Worm (Caenorhabditis elegans): ENCODE data around the gene dnj-24.
A peak's percentile ranks its signal among the peaks of the same experiment; 100 is the strongest.

The dnj-24 gene

DNA sequence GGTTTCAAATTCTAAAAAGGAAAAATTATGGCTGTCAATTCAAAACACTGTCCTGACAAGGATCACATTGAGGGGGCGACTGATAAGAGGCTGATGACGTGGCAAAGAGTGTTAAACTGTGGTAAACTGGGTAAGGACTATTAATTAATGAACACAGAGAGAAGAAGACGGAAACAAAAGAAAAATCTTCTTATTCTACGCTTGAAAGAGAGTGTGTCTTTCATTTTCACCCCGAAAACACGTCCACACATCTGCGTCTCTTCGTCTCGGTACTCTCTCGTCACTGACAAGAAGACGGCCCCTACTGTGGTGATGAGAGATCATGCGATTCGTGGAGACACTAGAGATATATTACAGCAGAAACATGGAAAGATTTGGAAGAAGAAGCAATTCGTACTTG is 2.5 kb downstream of the dnj-24 start (continued):
- TF ChIP-seq zag-1 (tag; optimal IDR thresholded peaks at IDR 0.05) (no peak), arid-1 (GFP tag; conservative IDR thresholded peaks at IDR 0.05) (no peak), R02D3.7 (tag; optimal IDR thresholded peaks at IDR 0.05) (no peak), mep-1 (tag; optimal IDR thresholded peaks at IDR 0.05) (peak; percentile 64), snpc-1.2 (GFP tag; IDR thresholded peaks at IDR 0.05) (no peak), dmd-6 (GFP tag; IDR thresholded peaks at IDR 0.05) (peak; percentile 71), D1046.2 (GFP tag; IDR thresholded peaks at IDR 0.05) (no peak), spr-3 (GFP tag; optimal IDR thresholded peaks at IDR 0.05) (no peak), tra-1 (GFP tag; IDR thresholded peaks at IDR 0.05) (no peak), ztf-7 (tag; optimal IDR thresholded peaks at IDR 0.05) (no peak), saeg-2 (GFP tag; IDR thresholded peaks at IDR 0.05) (no peak), lim-7 (GFP tag; IDR thresholded peaks at IDR 0.05) (no peak), ceh-82 (tag; optimal IDR thresholded peaks at IDR 0.05) (no peak), ceh-20 (GFP tag; IDR thresholded peaks at IDR 0.05) (no peak), F10B5.3 (tag; optimal IDR thresholded peaks at IDR 0.05) (no peak), lir-3 (tag; optimal IDR thresholded peaks at IDR 0.05) (no peak), skn-1 (tag; optimal IDR thresholded peaks at IDR 0.05) (no peak), jun-1 (tag; optimal IDR thresholded peaks at IDR 0.05) (no peak), zfp-2 (tag; optimal IDR thresholded peaks at IDR 0.05) (no peak), unc-62 (GFP tag; optimal IDR thresholded peaks at IDR 0.05 in 1 of 2) (peak in 1 of 2 experiments; percentile 22), unc-62 (tag; optimal IDR thresholded peaks at IDR 0.05) (no peak), daf-12 (tag; optimal IDR thresholded peaks at IDR 0.05) (no peak), daf-19 (GFP tag; conservative IDR thresholded peaks at IDR 0.05) (no peak), set-16 (GFP tag; IDR thresholded peaks at IDR 0.05) (no peak), rbr-2 (tag; optimal IDR thresholded peaks at IDR 0.05) (peak; percentile 27), unc-39 (tag; optimal IDR thresholded peaks at IDR 0.05) (no peak), madf-9 (GFP tag; conservative IDR thresholded peaks at IDR 0.05) (no peak), php-3 (GFP tag; IDR thresholded peaks at IDR 0.05) (no peak), ceh-62 (tag; optimal IDR thresholded peaks at IDR 0.05) (no peak), nhr-237 (tag; optimal IDR thresholded peaks at IDR 0.05) (no peak), unc-130 (GFP tag; optimal IDR thresholded peaks at IDR 0.05) (no peak), T26A8.4 (GFP tag; IDR thresholded peaks at IDR 0.05) (no peak), nhr-10 (tag; optimal IDR thresholded peaks at IDR 0.05) (no peak), nhr-77 (tag; optimal IDR thresholded peaks at IDR 0.05) (no peak), snpc-4 (tag; optimal IDR thresholded peaks at IDR 0.05) (no peak), ZK546.5 (tag; optimal IDR thresholded peaks at IDR 0.05) (no peak), aly-2 (tag; optimal IDR thresholded peaks at IDR 0.05) (no peak), fos-1 (tag; optimal IDR thresholded peaks at IDR 0.05) (no peak), tag-97 (GFP tag; IDR thresholded peaks at IDR 0.05) (no peak), nhr-76 (tag; optimal IDR thresholded peaks at IDR 0.05) (no peak), hlh-11 (tag; optimal IDR thresholded peaks at IDR 0.05) (peak; percentile 72), lin-1 (GFP tag; IDR thresholded peaks at IDR 0.05) (peak; percentile 45; the same call in 1 of the 2 replicates), Y75B8A.6 (GFP tag; IDR thresholded peaks at IDR 0.05) (no peak), F44E2.7 (GFP tag; IDR thresholded peaks at IDR 0.05) (no peak), duxl-1 (tag; optimal IDR thresholded peaks at IDR 0.05; ENCODE audit: poor library complexity) (no peak), lsy-2 (tag; optimal IDR thresholded peaks at IDR 0.05) (peak in 1 of 2 experiments; percentile 18), ceh-44 (GFP tag; IDR thresholded peaks at IDR 0.05) (no peak), nhr-25 (tag; optimal IDR thresholded peaks at IDR 0.05; ENCODE audit: borderline replicate concordance, insufficient read depth) (no peak), spr-1 (tag; optimal IDR thresholded peaks at IDR 0.05) (no peak), lin-15B (tag; optimal IDR thresholded peaks at IDR 0.05) (no peak), dve-1 (tag; optimal IDR thresholded peaks at IDR 0.05; ENCODE audit: insufficient read depth) (peak; percentile 46), mdl-1 (tag; optimal IDR thresholded peaks at IDR 0.05) (peak in 1 of 2 experiments; percentile 34), daf-8 (GFP tag; IDR thresholded peaks at IDR 0.05) (no peak), ZK337.2 (GFP tag; IDR thresholded peaks at IDR 0.05) (no peak)

All from whole organism, L4 larva.